4 worm cellular contexts compared by ENCODE assay signal in genomic region chrIV:6217066-6217465, ce11.
TF ChIP-seq lines count a peak whose summit lies in the region.

C49A9.9 (plus strand) TSS chrIV:6217372.

TF ChIP-seq in whole organism, L2 larva, 48 proteins besides CTCF, POLR2A, EP300 and RAD21:
- TF ChIP-seq peb-1 (tag; optimal IDR thresholded peaks at IDR 0.05; lab: Kevin White, UChicago): no peak
- TF ChIP-seq nhr-10 (tag; optimal IDR thresholded peaks at IDR 0.05; lab: Kevin White, UChicago): no peak
- TF ChIP-seq fos-1 (tag; optimal IDR thresholded peaks at IDR 0.05; lab: Kevin White, UChicago): peak; percentile 84

TF ChIP-seq in whole organism, L3 larva, 47 proteins besides CTCF, POLR2A, EP300 and RAD21:
- TF ChIP-seq lin-15B (tag; optimal IDR thresholded peaks at IDR 0.05; lab: Kevin White, UChicago) (no peak), nhr-23 (tag; optimal IDR thresholded peaks at IDR 0.05; lab: Kevin White, UChicago) (no peak), ceh-82 (tag; optimal IDR thresholded peaks at IDR 0.05; lab: Kevin White, UChicago) (no peak), zag-1 (tag; optimal IDR thresholded peaks at IDR 0.05; lab: Kevin White, UChicago) (no peak), pqm-1 (tag; optimal IDR thresholded peaks at IDR 0.05; lab: Kevin White, UChicago) (peak; percentile 58), pha-4 (tag; optimal IDR thresholded peaks at IDR 0.05; lab: Kevin White, UChicago) (peak; percentile 45), unc-39 (tag; optimal IDR thresholded peaks at IDR 0.05; lab: Kevin White, UChicago) (no peak), nhr-12 (tag; optimal IDR thresholded peaks at IDR 0.05; lab: Kevin White, UChicago) (no peak), elt-2 (tag; optimal IDR thresholded peaks at IDR 0.05; lab: Kevin White, UChicago) (peak; percentile 56), eor-1 (tag; optimal IDR thresholded peaks at IDR 0.05; lab: Kevin White, UChicago) (no peak), fos-1 (tag; optimal IDR thresholded peaks at IDR 0.05; lab: Kevin White, UChicago) (no peak), tbx-2 (tag; optimal IDR thresholded peaks at IDR 0.05; lab: Kevin White, UChicago) (no peak)

TF ChIP-seq in whole organism, L4 larva, 104 proteins besides CTCF, POLR2A, EP300 and RAD21:
- TF ChIP-seq hmg-1.1 (GFP tag; IDR thresholded peaks at IDR 0.05; lab: Robert Waterston, UW): no peak
- TF ChIP-seq dve-1 (tag; optimal IDR thresholded peaks at IDR 0.05; lab: Kevin White, UChicago; ENCODE audit: insufficient read depth): peak; percentile 1
- TF ChIP-seq nhr-6 (tag; optimal IDR thresholded peaks at IDR 0.05; lab: Kevin White, UChicago): no peak
- TF ChIP-seq daf-16 (GFP tag; optimal IDR thresholded peaks at IDR 0.05; lab: Kevin White, UChicago): no peak
- TF ChIP-seq daf-16 (tag; optimal IDR thresholded peaks at IDR 0.05; lab: Kevin White, UChicago): peak; percentile 25
- TF ChIP-seq pqm-1 (tag; optimal IDR thresholded peaks at IDR 0.05; lab: Kevin White, UChicago): peak; percentile 73
- TF ChIP-seq egl-43 (GFP tag; IDR thresholded peaks at IDR 0.05; lab: Robert Waterston, UW): no peak
- TF ChIP-seq hlh-11 (tag; optimal IDR thresholded peaks at IDR 0.05; lab: Kevin White, UChicago): peak; percentile 0
- TF ChIP-seq nhr-28 (tag; optimal IDR thresholded peaks at IDR 0.05; lab: Kevin White, UChicago): peak; percentile 58
- TF ChIP-seq dmd-6 (GFP tag; IDR thresholded peaks at IDR 0.05; lab: Robert Waterston, UW): peak; percentile 33; the same call in 1 of the 2 replicates

TF ChIP-seq in whole organism, young adult, 124 proteins besides CTCF, POLR2A, EP300 and RAD21:
- TF ChIP-seq nhr-120 (GFP tag; IDR thresholded peaks at IDR 0.05; lab: Robert Waterston, UW) (no peak), nhr-80 (tag; optimal IDR thresholded peaks at IDR 0.05; lab: Kevin White, UChicago) (peak; percentile 40)
TF ChIP-seq in whole organism, young adult: peak in this region for 1.
